Fruit fly (Drosophila melanogaster) whole organism, prepupa: ENCODE results near the gene CG8176.

ENCODE experiments used
- CG10631 ChIP-seq: fragments of 200-800 bp; sonication (Bioruptor generic); optimal IDR thresholded peaks from 2 replicates; lab custom pipeline; 2016; ENCODE audit warnings: missing biosample characterization, missing genetic modification characterization
- CG11294 ChIP-seq: fragments of 200-800 bp; sonication (Bioruptor generic); IDR thresholded peaks from 2 replicates; pipeline ENCODE4 v1.3.6; 2022; ENCODE audit warnings: missing biosample characterization, missing genetic modification characterization
- CG15336 ChIP-seq: fragments of 200-800 bp; sonication (Bioruptor generic); IDR thresholded peaks from 2 replicates; pipeline ENCODE4 v1.3.6; 2022; ENCODE audit warnings: missing biosample characterization, missing genetic modification characterization
- CG1621 ChIP-seq: fragments of 200-800 bp; sonication (Bioruptor generic); optimal IDR thresholded peaks from 3 replicates; lab custom pipeline; 2018; ENCODE audit warnings: missing biosample characterization, mild to moderate bottlenecking, missing genetic modification characterization
- CG16779 ChIP-seq: fragments of 200-800 bp; sonication (Bioruptor generic); optimal IDR thresholded peaks from 3 replicates; lab custom pipeline; 2017; ENCODE audit warnings: missing biosample characterization, mild to moderate bottlenecking, missing genetic modification characterization
- CG3032 ChIP-seq: fragments of 200-800 bp; optimal IDR thresholded peaks from 2 replicates; lab custom pipeline; 2019; ENCODE audit warnings: missing biosample characterization, mild to moderate bottlenecking, missing genetic modification characterization, moderate library complexity
- CG32006 ChIP-seq: fragments of 200-800 bp; sonication (Bioruptor generic); optimal IDR thresholded peaks from 3 replicates; lab custom pipeline; 2017; ENCODE audit warnings: missing biosample characterization, mild to moderate bottlenecking, missing genetic modification characterization
- CG34406 ChIP-seq: fragments of 200-800 bp; sonication (Bioruptor generic); optimal IDR thresholded peaks from 3 replicates; lab custom pipeline; 2016; ENCODE audit warnings: missing biosample characterization, missing genetic modification characterization
- CG3919 ChIP-seq: fragments of 200-800 bp; sonication (Bioruptor generic); optimal IDR thresholded peaks from 3 replicates; lab custom pipeline; 2016; ENCODE audit warnings: missing biosample characterization, missing genetic modification characterization
- CG4318 ChIP-seq: fragments of 200-800 bp; sonication (Bioruptor generic); optimal IDR thresholded peaks from 3 replicates; lab custom pipeline; 2017; ENCODE audit warnings: missing biosample characterization, mild to moderate bottlenecking, missing genetic modification characterization
- CG6163 ChIP-seq: fragments of 200-800 bp; sonication (Bioruptor generic); IDR thresholded peaks from 3 replicates; pipeline ENCODE4 v1.3.6; 2022; ENCODE audit warnings: missing biosample characterization, missing genetic modification characterization
- CG6792 ChIP-seq: fragments of 200-800 bp; sonication (Bioruptor generic); optimal IDR thresholded peaks from 3 replicates; lab custom pipeline; 2016; ENCODE audit warnings: missing biosample characterization, missing genetic modification characterization
- CG6808 ChIP-seq: fragments of 200-800 bp; sonication (Bioruptor generic); optimal IDR thresholded peaks from 3 replicates; lab custom pipeline; 2017; ENCODE audit warnings: missing biosample characterization, missing genetic modification characterization, mild to moderate bottlenecking, moderate library complexity, missing genetic modification reagents
- CG6854 ChIP-seq: fragments of 200-800 bp; sonication (Bioruptor generic); optimal IDR thresholded peaks from 2 replicates; lab custom pipeline; 2017; ENCODE audit warnings: missing biosample characterization, mild to moderate bottlenecking, missing genetic modification characterization
- CG7368 ChIP-seq: fragments of 200-800 bp; sonication (Bioruptor generic); optimal IDR thresholded peaks from 3 replicates; lab custom pipeline; 2016; ENCODE audit warnings: missing biosample characterization, missing genetic modification characterization
- CG8632 ChIP-seq: fragments of 200-800 bp; sonication (Bioruptor generic); optimal IDR thresholded peaks from 3 replicates; lab custom pipeline; 2016; ENCODE audit warnings: missing biosample characterization, missing genetic modification characterization
- Eip75B ChIP-seq: fragments of 200-800 bp; sonication (Bioruptor generic); optimal IDR thresholded peaks from 3 replicates; lab custom pipeline; 2016; ENCODE audit warnings: missing biosample characterization, missing genetic modification characterization
- Eip78C ChIP-seq: fragments of 200-800 bp; sonication (Bioruptor generic); peaks from one replicate; lab custom pipeline; 2016; ENCODE audit warnings: missing biosample characterization, missing genetic modification characterization
- Ets21C ChIP-seq: fragments of 200-800 bp; sonication (Bioruptor generic); optimal IDR thresholded peaks from 3 replicates; lab custom pipeline; 2016; ENCODE audit warnings: missing biosample characterization, missing genetic modification characterization
- Hr39 ChIP-seq: fragments of 200-800 bp; sonication (Bioruptor generic); optimal IDR thresholded peaks from 2 replicates; lab custom pipeline; 2016; ENCODE audit warnings: missing biosample characterization, missing genetic modification characterization
- Hr4 ChIP-seq: fragments of 200-800 bp; sonication (Bioruptor generic); optimal IDR thresholded peaks from 3 replicates; lab custom pipeline; 2016; ENCODE audit warnings: missing biosample characterization, missing genetic modification characterization
- Lpt ChIP-seq: fragments of 200-800 bp; sonication (Bioruptor generic); optimal IDR thresholded peaks from 3 replicates; lab custom pipeline; 2016; ENCODE audit warnings: missing biosample characterization, missing genetic modification characterization
- OdsH ChIP-seq: fragments of 200-800 bp; sonication (Bioruptor generic); optimal IDR thresholded peaks from 3 replicates; lab custom pipeline; 2016; ENCODE audit warnings: missing biosample characterization, missing genetic modification characterization
- Sox102F ChIP-seq: fragments of 200-800 bp; sonication (Bioruptor generic); optimal IDR thresholded peaks from 2 replicates; lab custom pipeline; 2016; ENCODE audit warnings: missing biosample characterization, mild to moderate bottlenecking, missing genetic modification characterization
- Sox14 ChIP-seq: fragments of 200-800 bp; sonication (Bioruptor generic); optimal IDR thresholded peaks from 3 replicates; lab custom pipeline; 2016; ENCODE audit warnings: missing biosample characterization, missing genetic modification characterization
- Sox15 ChIP-seq: fragments of 200-800 bp; sonication (Bioruptor generic); optimal IDR thresholded peaks from 3 replicates; lab custom pipeline; 2016; ENCODE audit warnings: missing biosample characterization, missing genetic modification characterization
- acj6 ChIP-seq: fragments of 200-800 bp; sonication (Bioruptor generic); optimal IDR thresholded peaks from 3 replicates; lab custom pipeline; 2016; ENCODE audit warnings: missing biosample characterization, missing genetic modification characterization
- cyc ChIP-seq: fragments of 200-800 bp; sonication (Bioruptor generic); optimal IDR thresholded peaks from 3 replicates; lab custom pipeline; 2016; ENCODE audit warnings: missing biosample characterization, missing genetic modification characterization
- dac ChIP-seq: fragments of 200-800 bp; sonication (Bioruptor generic); optimal IDR thresholded peaks from 2 replicates; lab custom pipeline; 2017; ENCODE audit warnings: missing biosample characterization, mild to moderate bottlenecking, missing genetic modification characterization
- eg ChIP-seq: fragments of 200-800 bp; sonication (Bioruptor generic); IDR thresholded peaks from 3 replicates; pipeline ENCODE4 v1.3.6; 2022; ENCODE audit warnings: missing biosample characterization, missing genetic modification characterization
- fd59A ChIP-seq: fragments of 200-800 bp; sonication (Bioruptor generic); optimal IDR thresholded peaks from 2 replicates; lab custom pipeline; 2017; ENCODE audit warnings: missing biosample characterization, mild to moderate bottlenecking, missing genetic modification characterization, missing genetic modification reagents
- fd85E ChIP-seq: fragments of 200-800 bp; sonication (Bioruptor generic); optimal IDR thresholded peaks from 3 replicates; lab custom pipeline; 2016; ENCODE audit warnings: missing biosample characterization, missing genetic modification characterization
- fkh ChIP-seq: fragments of 200-800 bp; sonication (Bioruptor generic); optimal IDR thresholded peaks from 3 replicates; lab custom pipeline; 2017; ENCODE audit warnings: missing biosample characterization, mild to moderate bottlenecking, missing genetic modification characterization, moderate library complexity
- net ChIP-seq: fragments of 200-800 bp; sonication (Bioruptor generic); optimal IDR thresholded peaks from 3 replicates; lab custom pipeline; 2016; ENCODE audit warnings: missing biosample characterization, missing genetic modification characterization
- salr ChIP-seq, 2 experiments: fragments of 200-800 bp; sonication (Bioruptor generic); optimal IDR thresholded peaks; 3 replicates each; lab custom pipeline; 2016 to 2018; ENCODE audit warnings: missing biosample characterization in 2 of 2, missing genetic modification characterization in 2 of 2, mild to moderate bottlenecking in 1 of 2
- ss ChIP-seq, 2 experiments: fragments of 200-800 bp; sonication (Bioruptor generic); optimal IDR thresholded peaks; 2 replicates in 1 of 2; 3 replicates in 1 of 2; lab custom pipeline; 2017 to 2018; ENCODE audit warnings: mild to moderate bottlenecking in 2 of 2, missing biosample characterization in 2 of 2, missing genetic modification characterization in 2 of 2, moderate library complexity in 1 of 2

The CG8176 gene

DNA sequence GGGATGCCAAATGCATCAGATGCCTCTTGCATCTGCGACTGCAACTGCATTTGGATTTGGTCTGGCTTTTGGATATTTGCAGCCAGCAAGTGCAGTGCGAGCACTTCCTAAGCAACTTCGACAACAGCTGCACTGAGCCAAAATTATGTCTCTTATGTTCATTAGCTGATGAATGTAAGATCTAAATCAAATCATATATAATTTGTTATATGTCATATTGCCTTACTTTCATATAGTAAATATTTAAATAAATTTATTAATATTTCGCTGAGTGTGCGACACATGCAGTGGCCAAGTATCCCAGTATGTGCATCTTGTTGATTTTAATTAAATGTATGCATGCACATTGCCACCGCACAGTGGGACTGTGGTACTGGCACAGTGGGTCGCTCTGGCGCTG, 35.4 kb upstream of the CG8176 start (continued):
- TF ChIP-seq Eip75B (GFP tag; lab: Kevin White, UChicago) (no peak), Hr4 (GFP tag; lab: Kevin White, UChicago) (peak; percentile 52), net (GFP tag; lab: Kevin White, UChicago) (peak; percentile 28), CG1621 (no peak), salr (GFP tag; optimal IDR thresholded peaks at IDR 0.05; lab: Kevin White, UChicago) (peak in 1 of 2 experiments; percentile 36), CG4318 (no peak), eg (GFP tag; lab: Robert Waterston, UW) (peak; percentile 63; the same call in 1 of the 3 replicates), CG32006 (GFP tag; lab: Kevin White, UChicago) (peak; percentile 54), cyc (GFP tag; lab: Kevin White, UChicago) (no peak), Ets21C (GFP tag; lab: Kevin White, UChicago) (no peak), CG6854 (GFP tag; lab: Kevin White, UChicago) (no peak), CG34406 (GFP tag; lab: Kevin White, UChicago) (no peak), CG6808 (GFP tag; lab: Kevin White, UChicago) (no peak), CG8632 (GFP tag; lab: Kevin White, UChicago) (no peak), CG6163 (GFP tag; lab: Robert Waterston, UW) (peak; percentile 65), ss (GFP tag; optimal IDR thresholded peaks at IDR 0.05; lab: Kevin White, UChicago) (no peak), CG3032 (no peak), OdsH (GFP tag; lab: Kevin White, UChicago) (peak; percentile 28), CG6792 (GFP tag; lab: Kevin White, UChicago) (no peak), dac (GFP tag; lab: Kevin White, UChicago) (peak; percentile 11), CG10631 (GFP tag; lab: Kevin White, UChicago) (peak; percentile 43), fd59A (no peak), Sox15 (GFP tag; lab: Kevin White, UChicago) (no peak), CG15336 (GFP tag; lab: Robert Waterston, UW) (peak; percentile 83), CG7368 (GFP tag; lab: Kevin White, UChicago) (no peak)

DNA sequence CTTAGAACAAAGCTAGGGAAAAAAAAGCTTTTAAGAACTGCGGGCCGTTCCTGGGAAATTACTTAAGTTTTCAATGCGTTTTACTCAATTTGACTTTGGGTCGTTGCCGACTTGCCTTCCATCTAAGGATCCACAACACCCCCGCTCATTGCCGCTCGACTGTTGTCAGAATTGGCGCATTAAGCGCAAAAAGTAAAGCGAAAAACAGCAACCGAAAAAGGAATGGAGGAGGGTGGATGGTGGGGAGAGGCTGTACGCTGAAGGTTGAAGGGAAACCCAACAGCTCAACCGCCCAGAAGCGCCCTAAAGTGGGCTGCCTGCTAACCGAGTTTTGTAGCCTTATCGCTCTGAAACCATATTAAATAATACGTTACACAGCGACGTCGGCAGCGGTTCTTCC, 28.2 kb upstream of the CG8176 start:
- TF ChIP-seq CG32006 (GFP tag; lab: Kevin White, UChicago), result no peak
- no peak for TF ChIP-seq CG11294 (GFP tag; lab: Robert Waterston, UW)
- no peak for TF ChIP-seq Sox14 (GFP tag; lab: Kevin White, UChicago)
- no peak for TF ChIP-seq Hr39
- TF ChIP-seq CG3032, result no peak
- TF ChIP-seq fd85E (GFP tag; lab: Kevin White, UChicago), result no peak
- no peak for TF ChIP-seq Sox102F (GFP tag; lab: Kevin White, UChicago)
- TF ChIP-seq Hr4 (GFP tag; lab: Kevin White, UChicago), result no peak
- no peak for TF ChIP-seq CG10631 (GFP tag; lab: Kevin White, UChicago)
- TF ChIP-seq CG3919 (GFP tag; lab: Kevin White, UChicago), result no peak
- no peak for TF ChIP-seq CG6854 (GFP tag; lab: Kevin White, UChicago)
- TF ChIP-seq CG8632 (GFP tag; lab: Kevin White, UChicago), result no peak
- TF ChIP-seq acj6 (GFP tag; lab: Kevin White, UChicago), result no peak
- TF ChIP-seq Lpt (GFP tag; lab: Kevin White, UChicago), result no peak
- TF ChIP-seq CG1621, result no peak

DNA sequence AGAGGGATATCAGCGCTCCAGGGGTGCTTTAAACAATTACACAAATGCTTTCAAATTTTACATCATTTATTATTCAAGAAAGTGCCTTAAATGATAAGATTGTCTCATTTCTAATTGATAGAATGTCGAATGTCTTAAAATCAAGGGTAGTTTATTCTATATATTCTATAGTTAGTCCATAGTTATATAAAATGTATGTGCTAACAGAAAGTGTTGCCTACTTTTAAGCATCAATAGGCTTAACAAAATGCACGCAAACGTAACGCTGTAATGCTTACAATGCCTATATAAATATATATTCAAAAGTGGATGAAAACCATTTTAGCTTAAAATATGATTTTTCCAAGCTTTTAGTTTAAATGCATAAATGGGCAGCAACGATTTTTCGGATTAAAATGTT, 27.8 kb upstream of the CG8176 start:
- TF ChIP-seq CG7368 (GFP tag; lab: Kevin White, UChicago), result no peak
- TF ChIP-seq Eip78C, result peak; percentile 65

DNA sequence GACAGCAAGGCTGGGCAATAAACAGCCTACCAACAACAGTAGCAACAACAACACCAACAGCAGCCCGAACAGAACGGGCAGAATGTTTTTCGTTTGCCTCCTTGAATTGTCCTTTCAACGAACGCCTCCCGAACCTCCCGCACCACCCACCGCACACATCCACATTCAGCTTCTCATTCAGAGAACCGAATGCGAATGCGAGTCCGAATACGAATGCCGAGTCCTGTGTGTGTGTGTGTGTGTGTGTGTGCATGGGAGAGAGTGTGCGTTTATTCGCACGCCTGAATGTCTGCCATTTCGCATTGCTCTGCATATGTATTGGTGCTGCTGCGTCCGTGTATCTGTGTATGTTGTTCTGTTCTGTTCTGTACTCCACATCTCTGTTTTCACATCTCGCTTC, 27.3 kb upstream of the CG8176 start:
- TF ChIP-seq fd59A (no peak), CG16779 (tag; lab: Kevin White, UChicago) (no peak), fkh (GFP tag; lab: Kevin White, UChicago) (no peak), net (GFP tag; lab: Kevin White, UChicago) (no peak), CG15336 (GFP tag; lab: Robert Waterston, UW) (no peak), CG3919 (GFP tag; lab: Kevin White, UChicago) (no peak)
